Fruit fly (Drosophila melanogaster) S2 (cell line): Measurements from ENCODE around the gene Tango9.

ENCODE experiments used
- CG8478 ChIP-seq: fragments of >200 bp; optimal IDR thresholded peaks from 2 replicates; lab custom pipeline; 2018
- CTCF ChIP-seq, 2 experiments: fragments of >200 bp; optimal IDR thresholded peaks; 2 replicates each; lab custom pipeline; 2018

DNA sequence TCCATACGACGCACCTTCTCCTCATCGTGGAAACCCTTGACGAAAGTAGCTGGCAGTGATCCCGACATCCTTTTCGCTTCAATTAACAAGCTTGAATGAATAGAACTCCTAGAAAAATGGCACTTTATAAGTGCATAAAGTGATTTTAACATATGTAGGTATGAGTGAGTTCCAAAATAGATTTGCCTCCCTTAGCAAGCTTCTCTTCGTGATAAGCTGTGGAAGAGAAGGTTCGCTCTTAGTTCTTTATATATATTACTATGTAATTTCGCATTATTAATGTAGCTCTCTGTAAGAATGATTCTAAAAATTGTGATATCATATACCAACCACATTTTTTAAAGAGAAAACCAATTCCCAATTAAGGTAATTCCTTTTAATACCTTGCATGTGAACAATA is 9.7 kb upstream of the Tango9 start, which contains the start of gene CG3397:
- no peak for TF ChIP-seq CG8478 (lab: Kevin White, UChicago)
- no peak for TF ChIP-seq CTCF (optimal IDR thresholded peaks at IDR 0.05; lab: Kevin White, UChicago)
